Fruit fly (Drosophila melanogaster) whole organism, embryonic: ENCODE measurements around the gene Mo25.
A peak's percentile ranks its signal among the peaks of the same experiment; 100 is the strongest.

Source experiments
- Bgb ChIP-seq: fragments of 200-800 bp; sonication (Bioruptor generic); IDR thresholded peaks from 2 replicates; pipeline ENCODE4 v1.3.6; 2022; ENCODE audit warnings: missing biosample characterization, missing genetic modification characterization; ENCODE audit not compliant: partially characterized antibody
- C15 ChIP-seq: fragments of 200-800 bp; sonication (Bioruptor generic); IDR thresholded peaks from 3 replicates; pipeline ENCODE4 v1.3.6; 2022; ENCODE audit warnings: missing biosample characterization, missing genetic modification characterization
- CG10267 ChIP-seq: fragments of 200-800 bp; sonication (Bioruptor generic); optimal IDR thresholded peaks from 2 replicates; lab custom pipeline; 2018; ENCODE audit warnings: missing biosample characterization, mild to moderate bottlenecking, missing genetic modification characterization, moderate library complexity
- CG11247 ChIP-seq: fragments of 200-800 bp; sonication (Bioruptor generic); IDR thresholded peaks from 2 replicates; pipeline ENCODE4 v1.3.6; 2022; ENCODE audit warnings: missing biosample characterization, missing genetic modification characterization
- CG11560 ChIP-seq: fragments of 200-800 bp; sonication (Bioruptor generic); IDR thresholded peaks from 3 replicates; pipeline ENCODE4 v1.3.6; 2022; ENCODE audit warnings: missing biosample characterization, missing genetic modification characterization
- CG12155 ChIP-seq: fragments of 200-800 bp; sonication (Bioruptor generic); optimal IDR thresholded peaks from 3 replicates; lab custom pipeline; 2016; ENCODE audit warnings: missing biosample characterization, missing genetic modification characterization
- CG12391 ChIP-seq: fragments of 200-800 bp; sonication (Bioruptor generic); optimal IDR thresholded peaks from 3 replicates; lab custom pipeline; 2018; ENCODE audit warnings: missing biosample characterization, mild to moderate bottlenecking, missing genetic modification characterization, moderate library complexity
- CG12659 ChIP-seq: fragments of 200-800 bp; sonication (Bioruptor generic); optimal IDR thresholded peaks from 3 replicates; lab custom pipeline; 2017; ENCODE audit warnings: mild to moderate bottlenecking, missing biosample characterization, missing genetic modification reagents, missing genetic modification characterization
- CG12769 ChIP-seq: fragments of 200-800 bp; sonication (Bioruptor generic); optimal IDR thresholded peaks from 2 replicates; lab custom pipeline; 2019; ENCODE audit warnings: missing biosample characterization, mild to moderate bottlenecking, missing genetic modification characterization, moderate library complexity
- CG13624 ChIP-seq: fragments of 200-800 bp; sonication (Bioruptor generic); optimal IDR thresholded peaks from 2 replicates; lab custom pipeline; 2016; ENCODE audit warnings: missing biosample characterization, missing genetic modification characterization
- CG15269 ChIP-seq: fragments of 200-800 bp; sonication (Bioruptor generic); optimal IDR thresholded peaks from 2 replicates; lab custom pipeline; 2018; ENCODE audit warnings: missing biosample characterization, mild to moderate bottlenecking, missing genetic modification characterization, moderate library complexity
- CG15601 ChIP-seq: fragments of 200-800 bp; sonication (Bioruptor generic); optimal IDR thresholded peaks from 3 replicates; lab custom pipeline; 2019; ENCODE audit warnings: missing biosample characterization, mild to moderate bottlenecking, missing genetic modification characterization, moderate library complexity
- CG16813 ChIP-seq: fragments of 200-800 bp; sonication (Bioruptor generic); IDR thresholded peaks from 3 replicates; pipeline ENCODE4 v1.3.6; 2022; ENCODE audit warnings: missing biosample characterization, missing genetic modification characterization; ENCODE audit not compliant: partially characterized antibody
- CG18011 ChIP-seq: fragments of 200-800 bp; sonication (Bioruptor generic); optimal IDR thresholded peaks from 2 replicates; lab custom pipeline; 2017; ENCODE audit warnings: missing biosample characterization, missing genetic modification characterization, mild to moderate bottlenecking, moderate library complexity, missing genotype
- CG2116 ChIP-seq: fragments of 200-800 bp; sonication (Bioruptor generic); optimal IDR thresholded peaks from 3 replicates; lab custom pipeline; 2018; ENCODE audit warnings: missing biosample characterization, mild to moderate bottlenecking, missing genetic modification characterization
- CG2120 ChIP-seq: fragments of 200-800 bp; sonication (Bioruptor generic); optimal IDR thresholded peaks from 3 replicates; lab custom pipeline; 2016; ENCODE audit warnings: missing biosample characterization, missing genetic modification characterization
- CG30403 ChIP-seq: fragments of 200-800 bp; sonication (Bioruptor generic); optimal IDR thresholded peaks from 3 replicates; lab custom pipeline; 2016; ENCODE audit warnings: missing biosample characterization, missing genetic modification characterization
- CG3838 ChIP-seq: fragments of 200-800 bp; sonication (Bioruptor generic); optimal IDR thresholded peaks from 3 replicates; lab custom pipeline; 2016; ENCODE audit warnings: missing biosample characterization, missing genetic modification characterization
- CG5245 ChIP-seq: fragments of 200-800 bp; sonication (Bioruptor generic); optimal IDR thresholded peaks from 3 replicates; lab custom pipeline; 2016; ENCODE audit warnings: missing biosample characterization, missing genetic modification characterization
- CG6272 ChIP-seq: fragments of 200-800 bp; sonication (Bioruptor generic); IDR thresholded peaks from 2 replicates; pipeline ENCODE4 v1.3.6; 2022; ENCODE audit warnings: missing biosample characterization, missing genetic modification characterization
- CG6683 ChIP-seq: fragments of 200-800 bp; sonication (Bioruptor generic); optimal IDR thresholded peaks from 2 replicates; lab custom pipeline; 2017; ENCODE audit warnings: missing biosample characterization, mild to moderate bottlenecking, missing genetic modification characterization, missing genetic modification reagents
- CG8281 ChIP-seq: fragments of 200-800 bp; sonication (Bioruptor generic); optimal IDR thresholded peaks from 2 replicates; lab custom pipeline; 2018; ENCODE audit warnings: missing biosample characterization, mild to moderate bottlenecking, missing genetic modification characterization, moderate library complexity
- CG9727 ChIP-seq: fragments of 200-800 bp; sonication (Bioruptor generic); optimal IDR thresholded peaks from 3 replicates; lab custom pipeline; 2017; ENCODE audit warnings: missing biosample characterization, mild to moderate bottlenecking, missing genetic modification characterization
- CTCF ChIP-seq: fragments of 200-800 bp; sonication (Bioruptor generic); optimal IDR thresholded peaks from 2 replicates; lab custom pipeline; 2017; ENCODE audit warnings: missing biosample characterization, mild to moderate bottlenecking, missing genetic modification characterization, moderate library complexity
- Dbx ChIP-seq: fragments of 200-800 bp; sonication (Bioruptor generic); IDR thresholded peaks from 3 replicates; pipeline ENCODE4 v1.3.6; 2022; ENCODE audit warnings: missing biosample characterization, missing genetic modification characterization
- Dll ChIP-seq: fragments of 200-800 bp; sonication (Bioruptor generic); IDR thresholded peaks from 4 replicates; pipeline ENCODE4 v1.3.6; 2022; ENCODE audit warnings: missing biosample characterization, missing genetic modification characterization; ENCODE audit not compliant: partially characterized antibody
- Dp ChIP-seq: fragments of 200-800 bp; sonication (Bioruptor generic); optimal IDR thresholded peaks from 2 replicates; lab custom pipeline; 2018; ENCODE audit warnings: missing biosample characterization, mild to moderate bottlenecking, missing genetic modification characterization, moderate library complexity
- Drgx ChIP-seq: fragments of 200-800 bp; sonication (Bioruptor generic); IDR thresholded peaks from 2 replicates; pipeline ENCODE4 v1.3.6; 2022; ENCODE audit warnings: missing biosample characterization, missing genetic modification characterization
- HLH54F ChIP-seq: fragments of 200-800 bp; sonication (Bioruptor generic); optimal IDR thresholded peaks from 3 replicates; lab custom pipeline; 2016; ENCODE audit warnings: missing biosample characterization, missing genetic modification characterization
- MBD-R2 ChIP-seq: fragments of 200-800 bp; sonication (Bioruptor generic); IDR thresholded peaks from 2 replicates; pipeline ENCODE4 v1.3.6; 2022; ENCODE audit warnings: missing biosample characterization, missing genetic modification characterization
- Myb ChIP-seq: fragments of 200-800 bp; sonication (Bioruptor generic); optimal IDR thresholded peaks from 2 replicates; lab custom pipeline; 2016; ENCODE audit warnings: missing biosample characterization, missing genetic modification characterization
- NFAT ChIP-seq: fragments of 200-800 bp; sonication (Bioruptor generic); IDR thresholded peaks from 2 replicates; pipeline ENCODE4 v1.3.6; 2022; ENCODE audit warnings: missing biosample characterization, missing genetic modification characterization
- Nf-YC ChIP-seq: fragments of 200-800 bp; optimal IDR thresholded peaks from 3 replicates; lab custom pipeline; 2019; ENCODE audit warnings: missing biosample characterization, mild to moderate bottlenecking, missing genetic modification characterization, moderate library complexity
- Pdp1 ChIP-seq, 2 experiments: fragments of 200-800 bp; sonication (Bioruptor generic); optimal IDR thresholded peaks; 3 replicates each; lab custom pipeline; 2016; ENCODE audit warnings: missing biosample characterization in 2 of 2, missing genetic modification characterization in 2 of 2, mild to moderate bottlenecking in 1 of 2, moderate library complexity in 1 of 2
- Ptx1 ChIP-seq: fragments of 200-800 bp; sonication (Bioruptor generic); IDR thresholded peaks from 2 replicates; pipeline ENCODE4 v1.3.6; 2022; ENCODE audit warnings: missing biosample characterization, missing genetic modification characterization
- Sin3A ChIP-seq: fragments of >200 bp; optimal IDR thresholded peaks from 2 replicates; lab custom pipeline; 2018
- Xrp1 ChIP-seq: fragments of 200-800 bp; sonication (Bioruptor generic); IDR thresholded peaks from 2 replicates; pipeline ENCODE4 v1.3.6; 2022; ENCODE audit warnings: missing biosample characterization, missing genetic modification characterization
- ara ChIP-seq: fragments of 200-800 bp; sonication (Bioruptor generic); IDR thresholded peaks from 2 replicates; pipeline ENCODE4 v1.3.6; 2022; ENCODE audit warnings: missing biosample characterization, missing genetic modification characterization
- da ChIP-seq: fragments of 200-800 bp; sonication (Bioruptor generic); optimal IDR thresholded peaks from 2 replicates; lab custom pipeline; 2016; ENCODE audit warnings: missing biosample characterization, missing genetic modification characterization
- dati ChIP-seq: fragments of 200-800 bp; sonication (Bioruptor generic); IDR thresholded peaks from 2 replicates; pipeline ENCODE4 v1.3.6; 2022; ENCODE audit warnings: missing biosample characterization, missing genetic modification characterization
- ewg ChIP-seq: fragments of 200-800 bp; sonication (Bioruptor generic); optimal IDR thresholded peaks from 3 replicates; lab custom pipeline; 2017; ENCODE audit warnings: mild to moderate bottlenecking, missing biosample characterization, missing genetic modification reagents, missing genetic modification characterization
- grau ChIP-seq: fragments of 200-800 bp; optimal IDR thresholded peaks from 3 replicates; lab custom pipeline; 2019; ENCODE audit warnings: missing biosample characterization, mild to moderate bottlenecking, missing genetic modification characterization, moderate library complexity
- lab ChIP-seq: fragments of 200-800 bp; sonication (Bioruptor generic); optimal IDR thresholded peaks from 3 replicates; lab custom pipeline; 2017; ENCODE audit warnings: missing biosample characterization, missing genetic modification characterization, mild to moderate bottlenecking, moderate library complexity, missing genetic modification reagents
- lilli ChIP-seq: fragments of 200-800 bp; sonication (Bioruptor generic); optimal IDR thresholded peaks from 3 replicates; lab custom pipeline; 2016; ENCODE audit warnings: missing biosample characterization, missing genetic modification characterization
- lola ChIP-seq, 3 experiments: fragments of >200 bp in 2 of 3; fragments of 200-800 bp in 1 of 3; sonication (Bioruptor generic) in 1 of 3; optimal IDR thresholded peaks; 2 replicates each; lab custom pipeline; 2017 to 2019; ENCODE audit warnings: missing biosample characterization in 3 of 3, missing genetic modification characterization in 3 of 3, mild to moderate bottlenecking in 1 of 3, moderate library complexity in 1 of 3
- nau ChIP-seq: fragments of 200-800 bp; sonication (Bioruptor generic); optimal IDR thresholded peaks from 3 replicates; lab custom pipeline; 2017; ENCODE audit warnings: missing biosample characterization, mild to moderate bottlenecking, missing genetic modification characterization, missing genetic modification reagents
- pum ChIP-seq: fragments of 200-800 bp; sonication (Bioruptor generic); optimal IDR thresholded peaks from 2 replicates; lab custom pipeline; 2016; ENCODE audit warnings: missing biosample characterization, missing genetic modification characterization
- sens ChIP-seq: fragments of 200-800 bp; sonication (Bioruptor generic); peaks from one replicate; lab custom pipeline; 2016; ENCODE audit warnings: missing biosample characterization, missing genetic modification characterization
- slp2 ChIP-seq: fragments of 200-800 bp; sonication (Bioruptor generic); optimal IDR thresholded peaks from 2 replicates; lab custom pipeline; 2016; ENCODE audit warnings: missing biosample characterization, missing genetic modification characterization
- tin ChIP-seq: fragments of 200-800 bp; sonication (Bioruptor generic); optimal IDR thresholded peaks from 3 replicates; lab custom pipeline; 2016; ENCODE audit warnings: missing biosample characterization, missing genetic modification characterization
- tll ChIP-seq, 2 experiments: fragments of 200-800 bp in 1 of 2; fragments of >200 bp in 1 of 2; sonication (Bioruptor generic) in 1 of 2; optimal IDR thresholded peaks; 2 replicates each; lab custom pipeline; 2017 to 2019; ENCODE audit warnings: missing biosample characterization in 2 of 2, missing genetic modification characterization in 2 of 2, mild to moderate bottlenecking in 1 of 2, moderate library complexity in 1 of 2
- twi ChIP-seq: fragments of 200-800 bp; optimal IDR thresholded peaks from 2 replicates; lab custom pipeline; 2019; ENCODE audit warnings: missing biosample characterization, mild to moderate bottlenecking, missing genetic modification characterization, moderate library complexity

Mo25 gene

DNA sequence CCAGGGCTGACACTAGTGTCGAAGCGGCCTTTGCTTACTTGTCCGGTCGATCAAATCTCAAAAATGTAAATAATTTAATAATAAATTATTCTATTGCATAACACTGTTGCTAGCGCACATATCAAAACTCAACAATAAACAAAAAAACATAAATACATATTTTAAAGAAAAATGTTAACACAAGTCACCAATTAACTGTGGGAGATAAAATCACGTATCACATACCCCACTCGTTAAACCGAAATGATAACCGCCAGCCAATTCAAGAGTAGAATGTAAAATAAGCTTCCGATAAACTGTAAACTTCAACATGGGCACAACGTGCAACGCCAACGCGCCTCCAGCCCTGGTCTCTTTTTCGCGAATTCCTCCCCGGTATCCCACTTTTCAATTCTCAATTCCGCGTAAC is 12.5 kb downstream of the Mo25 start, which contains the start of gene Arts (continued):
- TF ChIP-seq C15 (GFP tag; lab: Robert Waterston, UW) (no peak), CG10267 (tag; lab: Kevin White, UChicago) (peak; percentile 28), Dll (GFP tag; lab: Robert Waterston, UW) (no peak), CG15601 (no peak), CG5245 (GFP tag; lab: Kevin White, UChicago) (no peak), tll (GFP tag; optimal IDR thresholded peaks at IDR 0.05; lab: Kevin White, UChicago) (no peak), CG9727 (peak; percentile 49), da (GFP tag; lab: Kevin White, UChicago) (no peak), MBD-R2 (GFP tag; lab: Robert Waterston, UW) (no peak), CG2120 (GFP tag; lab: Kevin White, UChicago) (peak; percentile 46), Bgb (GFP tag; lab: Robert Waterston, UW) (no peak), CG6272 (GFP tag; lab: Robert Waterston, UW) (no peak), grau (tag; lab: Kevin White, UChicago) (peak; percentile 30), CG8281 (tag; lab: Kevin White, UChicago) (no peak), CG12155 (GFP tag; lab: Kevin White, UChicago) (peak; percentile 57), CG16813 (no peak), Pdp1 (GFP tag; optimal IDR thresholded peaks at IDR 0.05; lab: Kevin White, UChicago) (peak in 1 of 2 experiments; percentile 60), CG6683 (GFP tag; lab: Kevin White, UChicago) (no peak), CG11247 (no peak), lab (GFP tag; lab: Kevin White, UChicago) (no peak), Xrp1 (GFP tag; lab: Robert Waterston, UW) (no peak), CG3838 (GFP tag; lab: Kevin White, UChicago) (no peak), Drgx (GFP tag; lab: Robert Waterston, UW) (no peak), NFAT (GFP tag; lab: Robert Waterston, UW) (no peak), Dbx (GFP tag; lab: Robert Waterston, UW) (no peak), Ptx1 (GFP tag; lab: Robert Waterston, UW) (no peak), lola (GFP tag; optimal IDR thresholded peaks at IDR 0.05; lab: Kevin White, UChicago) (peak in 1 of 3 experiments; percentile 45), Sin3A (lab: Kevin White, UChicago) (no peak), Nf-YC (tag; lab: Kevin White, UChicago) (peak; percentile 40), CG13624 (GFP tag; lab: Kevin White, UChicago) (no peak), lilli (GFP tag; lab: Kevin White, UChicago) (peak; percentile 15), CG30403 (GFP tag; lab: Kevin White, UChicago) (peak; percentile 20), CG18011 (GFP tag; lab: Kevin White, UChicago) (no peak), sens (peak; percentile 66), CG12659 (GFP tag; lab: Kevin White, UChicago) (peak; percentile 73), tin (peak; percentile 8), CG12391 (tag; lab: Kevin White, UChicago) (peak; percentile 39), pum (GFP tag; lab: Kevin White, UChicago) (no peak), dati (GFP tag; lab: Robert Waterston, UW) (no peak), CG12769 (tag; lab: Kevin White, UChicago) (no peak), ewg (GFP tag; lab: Kevin White, UChicago) (no peak), CG15269 (tag; lab: Kevin White, UChicago) (peak; percentile 31), CG11560 (tag; lab: Robert Waterston, UW) (no peak), ara (no peak), slp2 (no peak), HLH54F (GFP tag; lab: Kevin White, UChicago) (no peak), CG2116 (GFP tag; lab: Kevin White, UChicago) (peak; percentile 48), nau (no peak), Myb (GFP tag; lab: Kevin White, UChicago) (peak; percentile 60), twi (tag; lab: Kevin White, UChicago) (peak; percentile 6), CTCF (GFP tag; lab: Kevin White, UChicago) (peak; percentile 67), Dp (GFP tag; lab: Kevin White, UChicago) (peak; percentile 58)
